Worm (Caenorhabditis elegans) whole organism, mixed stage, embryonic: ENCODE measurements around the gene Y75B12B.13.

Source experiments
- M03D4.4 ChIP-seq: sonication (generic microtip); optimal IDR thresholded peaks from 2 replicates; lab custom pipeline; 2017; ENCODE audit warnings: mild to moderate bottlenecking, missing genetic modification characterization, missing compliant biosample characterization
- blmp-1 ChIP-seq: fragments of 150-350 bp; optimal IDR thresholded peaks from 2 replicates; lab custom pipeline; 2014; ENCODE audit warnings: missing biosample characterization, missing genetic modification characterization
- ceh-39 ChIP-seq: fragments of 150-350 bp; optimal IDR thresholded peaks from 2 replicates; lab custom pipeline; 2014; ENCODE audit warnings: missing biosample characterization, missing genetic modification characterization
- ceh-43 ChIP-seq: fragments of 200-800 bp; sonication (Bioruptor generic); optimal IDR thresholded peaks from 2 replicates; lab custom pipeline; 2018; ENCODE audit warnings: mild to moderate bottlenecking, missing genetic modification characterization, moderate library complexity, missing compliant biosample characterization
- ceh-83 ChIP-seq: fragments of 200-800 bp; sonication (Bioruptor generic); optimal IDR thresholded peaks from 2 replicates; lab custom pipeline; 2018; ENCODE audit warnings: mild to moderate bottlenecking, missing genetic modification characterization, missing compliant biosample characterization
- ces-1 ChIP-seq: fragments of 150-350 bp; optimal IDR thresholded peaks from 2 replicates; lab custom pipeline; 2014; ENCODE audit warnings: missing biosample characterization, missing genetic modification reagents, missing genetic modification characterization
- elt-1 ChIP-seq: sonication (generic microtip); optimal IDR thresholded peaks from 2 replicates; lab custom pipeline; 2017; ENCODE audit warnings: missing genetic modification characterization, mild to moderate bottlenecking, missing compliant biosample characterization, antibody characterized with exemption, moderate library complexity, borderline replicate concordance; ENCODE audit not compliant: insufficient read depth
- hlh-1 ChIP-seq: fragments of 150-350 bp; optimal IDR thresholded peaks from 2 replicates; lab custom pipeline; 2014; ENCODE audit warnings: missing biosample characterization, missing genetic modification reagents, missing genetic modification characterization
- lin-13 ChIP-seq: fragments of 150-350 bp; optimal IDR thresholded peaks from 2 replicates; lab custom pipeline; 2014; ENCODE audit warnings: missing biosample characterization, missing genetic modification characterization
- lsy-2 ChIP-seq: fragments of 150-350 bp; optimal IDR thresholded peaks from 2 replicates; lab custom pipeline; 2014; ENCODE audit warnings: missing biosample characterization, missing genetic modification characterization
- mab-5 ChIP-seq: fragments of 150-350 bp; optimal IDR thresholded peaks from 2 replicates; lab custom pipeline; 2014; ENCODE audit warnings: missing biosample characterization, missing genetic modification characterization
- mep-1 ChIP-seq: fragments of 150-350 bp; optimal IDR thresholded peaks from 2 replicates; lab custom pipeline; 2017; ENCODE audit warnings: missing biosample characterization, missing genetic modification reagents, missing genetic modification characterization, inconsistent platforms
- nhr-2 ChIP-seq: fragments of 150-350 bp; optimal IDR thresholded peaks from 2 replicates; lab custom pipeline; 2014; ENCODE audit warnings: missing biosample characterization, missing genetic modification characterization
- pha-4 ChIP-seq: fragments of 150-350 bp; optimal IDR thresholded peaks from 2 replicates; lab custom pipeline; 2018; ENCODE audit warnings: missing biosample characterization, missing genetic modification reagents, missing genetic modification characterization
- sptf-1 ChIP-seq: sonication (generic microtip); optimal IDR thresholded peaks from 2 replicates; lab custom pipeline; 2017; ENCODE audit warnings: mild to moderate bottlenecking, missing genetic modification characterization, moderate library complexity, missing compliant biosample characterization
- tbx-8 ChIP-seq: fragments of 200-800 bp; sonication (Bioruptor generic); optimal IDR thresholded peaks from 2 replicates; lab custom pipeline; 2018; ENCODE audit warnings: mild to moderate bottlenecking, missing genetic modification characterization, moderate library complexity, missing compliant biosample characterization
- unc-39 ChIP-seq: fragments of 150-350 bp; optimal IDR thresholded peaks from 2 replicates; lab custom pipeline; 2014; ENCODE audit warnings: missing biosample characterization, missing genetic modification characterization

Y75B12B.13 gene

ce11 chrV:15150176-15150575, 43.6 kb downstream of the Y75B12B.13 start:
- no peak for TF ChIP-seq hlh-1 (tag; lab: Kevin White, UChicago)
- TF ChIP-seq M03D4.4 (tag; lab: Kevin White, UChicago): no peak
- no peak for TF ChIP-seq ces-1 (GFP tag; lab: Kevin White, UChicago)
- TF ChIP-seq pha-4 (tag; lab: Kevin White, UChicago): no peak
- TF ChIP-seq sptf-1 (tag; lab: Kevin White, UChicago): no peak
- TF ChIP-seq ceh-83 (GFP tag; lab: Kevin White, UChicago): no peak
- no peak for TF ChIP-seq ceh-39
- no peak for TF ChIP-seq lin-13 (tag; lab: Kevin White, UChicago)
- TF ChIP-seq mab-5: no peak
- TF ChIP-seq unc-39 (tag; lab: Kevin White, UChicago): no peak
- TF ChIP-seq, all 35 proteins: peak for 0

ce11 chrV:15148800-15149199, 45.0 kb downstream of the Y75B12B.13 start, which contains the start of gene T09F5.1:
TSS of gene T09F5.1 (plus strand) at chrV:15149100.
- TF ChIP-seq elt-1 (tag; lab: Kevin White, UChicago) (peak; percentile 60), unc-39 (tag; lab: Kevin White, UChicago) (no peak)

- TF ChIP-seq nhr-2 (tag; lab: Kevin White, UChicago): no peak
Observed at ce11 chrV:15147776-15148175, 46.0 kb downstream of the Y75B12B.13 start, which contains the start of gene T09F5.20. TSS of gene T09F5.20 (minus strand) at chrV:15147876.

- TF ChIP-seq lsy-2 (tag; lab: Kevin White, UChicago): peak; percentile 55
- TF ChIP-seq mep-1 (tag; lab: Kevin White, UChicago): peak; percentile 63
- TF ChIP-seq mab-5: no peak
- TF ChIP-seq ces-1 (GFP tag; lab: Kevin White, UChicago): peak; percentile 59
- no peak for TF ChIP-seq tbx-8 (GFP tag; lab: Kevin White, UChicago)
- peak; percentile 2 for TF ChIP-seq hlh-1 (tag; lab: Kevin White, UChicago)
- TF ChIP-seq pha-4 (tag; lab: Kevin White, UChicago): peak; percentile 73
- no peak for TF ChIP-seq ceh-83 (GFP tag; lab: Kevin White, UChicago)
- TF ChIP-seq blmp-1 (tag; lab: Kevin White, UChicago): peak; percentile 98
- TF ChIP-seq ceh-43 (GFP tag; lab: Kevin White, UChicago): no peak
Observed at ce11 chrV:15143798-15144197, 50.0 kb downstream of the Y75B12B.13 start, which contains the start of gene K08F9.4. TSS of gene K08F9.4 (plus strand) at chrV:15144019.
